Worm (Caenorhabditis elegans): ENCODE data around the gene clc-28.

ce11 chrIII:8318488-8318887 lies 20.8 kb downstream of the clc-28 start, which contains the start of gene sas-4:
- TF ChIP-seq W03F9.2 (tag; optimal IDR thresholded peaks at IDR 0.05), result no peak
- no peak for TF ChIP-seq him-1 (tag; optimal IDR thresholded peaks at IDR 0.05)
- TF ChIP-seq dao-5 (tag; optimal IDR thresholded peaks at IDR 0.05), result no peak
